Worm (Caenorhabditis elegans) whole organism, L1 larva: Measurements from ENCODE around the gene twk-43.
A peak's percentile ranks its signal among the peaks of the same experiment; 100 is the strongest.

Experiments used
- C34B4.2 ChIP-seq: sonication (generic microtip); optimal IDR thresholded peaks from 2 replicates; lab custom pipeline; 2017; ENCODE audit warnings: mild to moderate bottlenecking, missing genetic modification characterization, missing compliant biosample characterization
- aly-2 ChIP-seq: fragments of 150-350 bp; optimal IDR thresholded peaks from 2 replicates; lab custom pipeline; 2014; ENCODE audit warnings: missing biosample characterization, missing genetic modification characterization
- ama-1 ChIP-seq: fragments of 150-350 bp; optimal IDR thresholded peaks from 2 replicates; lab custom pipeline; 2014
- blmp-1 ChIP-seq: fragments of 150-350 bp; optimal IDR thresholded peaks from 2 replicates; lab custom pipeline; 2014; ENCODE audit warnings: missing biosample characterization, missing genetic modification characterization
- ceh-88 ChIP-seq: fragments of 200-800 bp; sonication (Bioruptor generic); IDR thresholded peaks from 2 replicates; pipeline ENCODE4 v1.3.6; 2022; ENCODE audit warnings: missing genetic modification characterization, missing compliant biosample characterization
- ces-1 ChIP-seq: fragments of 150-350 bp; optimal IDR thresholded peaks from 2 replicates; lab custom pipeline; 2014; ENCODE audit warnings: missing biosample characterization, missing genetic modification reagents, missing genetic modification characterization
- dpl-1 ChIP-seq, 3 experiments: fragments of 150-350 bp in 2 of 3; sonication (generic microtip) in 1 of 3; optimal IDR thresholded peaks; 2 replicates each; lab custom pipeline; 2014 to 2017; ENCODE audit warnings: missing biosample characterization in 3 of 3, missing genetic modification characterization in 3 of 3, missing genetic modification reagents in 3 of 3
- efl-1 ChIP-seq, 4 experiments: fragments of 150-350 bp; optimal IDR thresholded peaks in 3 of 4; peaks in 1 of 4; 1 replicate in 1 of 4; 2 replicates in 3 of 4; lab custom pipeline; 2014; ENCODE audit warnings: missing biosample characterization in 2 of 4, missing genetic modification characterization in 2 of 4, missing genetic modification reagents in 2 of 4
- efl-3 ChIP-seq: fragments of 200-800 bp; sonication (Bioruptor generic); optimal IDR thresholded peaks from 2 replicates; lab custom pipeline; 2018; ENCODE audit warnings: mild to moderate bottlenecking, missing genetic modification characterization, missing compliant biosample characterization
- egl-13 ChIP-seq: sonication (generic microtip); optimal IDR thresholded peaks from 2 replicates; lab custom pipeline; 2016; ENCODE audit warnings: missing genotype, missing genetic modification reagents, missing genetic modification characterization, missing compliant biosample characterization
- egl-27 ChIP-seq, 2 experiments: fragments of 150-350 bp in 1 of 2; sonication (generic microtip); optimal IDR thresholded peaks; 3 replicates each; lab custom pipeline; 2017 to 2018; ENCODE audit warnings: missing biosample characterization in 2 of 2, missing genetic modification characterization in 2 of 2, missing genetic modification reagents in 2 of 2
- elt-2 ChIP-seq: sonication (generic microtip); optimal IDR thresholded peaks from 2 replicates; lab custom pipeline; 2016; ENCODE audit warnings: missing genetic modification characterization, mild to moderate bottlenecking, inconsistent platforms, missing compliant biosample characterization, missing genetic modification reagents
- fkh-4 ChIP-seq: sonication (generic microtip); optimal IDR thresholded peaks from 2 replicates; lab custom pipeline; 2016; ENCODE audit warnings: missing compliant biosample characterization, missing genetic modification characterization, borderline replicate concordance
- fkh-8 ChIP-seq: sonication (generic microtip); optimal IDR thresholded peaks from 2 replicates; lab custom pipeline; 2016; ENCODE audit warnings: mild to moderate bottlenecking, missing genetic modification characterization, missing compliant biosample characterization
- lin-13 ChIP-seq: fragments of 150-350 bp; optimal IDR thresholded peaks from 2 replicates; lab custom pipeline; 2014; ENCODE audit warnings: missing biosample characterization, missing genetic modification reagents, missing genetic modification characterization
- lin-14 ChIP-seq: fragments of 200-800 bp; sonication (Bioruptor generic); optimal IDR thresholded peaks from 2 replicates; lab custom pipeline; 2018; ENCODE audit warnings: mild to moderate bottlenecking, missing genetic modification characterization, moderate library complexity, missing compliant biosample characterization
- lin-15B ChIP-seq: fragments of 150-350 bp; sonication (generic microtip); optimal IDR thresholded peaks from 3 replicates; lab custom pipeline; 2014; ENCODE audit warnings: missing biosample characterization, missing genetic modification characterization
- lin-35 ChIP-seq, 2 experiments: fragments of 150-350 bp; optimal IDR thresholded peaks; 2 replicates each; lab custom pipeline; 2014; ENCODE audit warnings: missing biosample characterization in 2 of 2, missing genetic modification characterization in 2 of 2, missing genetic modification reagents in 2 of 2
- lin-39 ChIP-seq: fragments of 150-350 bp; optimal IDR thresholded peaks from 2 replicates; lab custom pipeline; 2014; ENCODE audit warnings: missing biosample characterization, missing genetic modification reagents, missing genetic modification characterization
- lir-3 ChIP-seq: sonication (generic microtip); optimal IDR thresholded peaks from 2 replicates; lab custom pipeline; 2016; ENCODE audit warnings: mild to moderate bottlenecking, missing genetic modification characterization, moderate library complexity, missing compliant biosample characterization; ENCODE audit not compliant: poor library complexity
- mab-9 ChIP-seq: fragments of 200-800 bp; sonication (Bioruptor generic); IDR thresholded peaks from 2 replicates; pipeline ENCODE4 v1.3.6; 2022; ENCODE audit warnings: missing genetic modification reagents, missing genetic modification characterization, missing compliant biosample characterization
- mdl-1 ChIP-seq, 2 experiments: fragments of 150-350 bp; optimal IDR thresholded peaks; 2 replicates each; lab custom pipeline; 2014 to 2017; ENCODE audit warnings: missing biosample characterization in 2 of 2, missing genetic modification characterization in 2 of 2, inconsistent platforms in 1 of 2
- mef-2 ChIP-seq: fragments of 150-350 bp; optimal IDR thresholded peaks from 2 replicates; lab custom pipeline; 2014; ENCODE audit warnings: missing biosample characterization, missing genetic modification characterization
- mep-1 ChIP-seq: fragments of 150-350 bp; optimal IDR thresholded peaks from 2 replicates; lab custom pipeline; 2014; ENCODE audit warnings: missing biosample characterization, missing genetic modification characterization
- nhr-11 ChIP-seq: fragments of 150-350 bp; optimal IDR thresholded peaks from 2 replicates; lab custom pipeline; 2014; ENCODE audit warnings: missing biosample characterization, missing genetic modification characterization
- nhr-20 ChIP-seq: sonication (generic microtip); optimal IDR thresholded peaks from 2 replicates; lab custom pipeline; 2016; ENCODE audit warnings: mild to moderate bottlenecking, missing genetic modification characterization, missing compliant biosample characterization
- nhr-47 ChIP-seq: sonication (generic microtip); optimal IDR thresholded peaks from 2 replicates; lab custom pipeline; 2016; ENCODE audit warnings: mild to moderate bottlenecking, missing genetic modification characterization, moderate library complexity, missing compliant biosample characterization
- nhr-71 ChIP-seq: sonication (generic microtip); optimal IDR thresholded peaks from 2 replicates; lab custom pipeline; 2016; ENCODE audit warnings: mild to moderate bottlenecking, missing genetic modification characterization, moderate library complexity, missing compliant biosample characterization
- nhr-85 ChIP-seq: sonication (generic microtip); peaks from one replicate; lab custom pipeline; 2016; ENCODE audit warnings: missing genetic modification characterization, inconsistent platforms, missing compliant biosample characterization
- pax-3 ChIP-seq: fragments of 200-800 bp; sonication (Bioruptor generic); optimal IDR thresholded peaks from 2 replicates; lab custom pipeline; 2018; ENCODE audit warnings: mild to moderate bottlenecking, missing genetic modification characterization, moderate library complexity, missing compliant biosample characterization
- pqm-1 ChIP-seq: sonication (generic microtip); optimal IDR thresholded peaks from 3 replicates; lab custom pipeline; 2017; ENCODE audit warnings: missing biosample characterization, missing genetic modification characterization
- rnt-1 ChIP-seq: sonication (generic microtip); optimal IDR thresholded peaks from 2 replicates; lab custom pipeline; 2016; ENCODE audit warnings: mild to moderate bottlenecking, missing genetic modification characterization, moderate library complexity, missing compliant biosample characterization
- skn-1 ChIP-seq: fragments of 150-350 bp; optimal IDR thresholded peaks from 2 replicates; lab custom pipeline; 2014; ENCODE audit warnings: missing biosample characterization, missing genetic modification characterization
- snu-23 ChIP-seq: sonication (generic microtip); optimal IDR thresholded peaks from 2 replicates; lab custom pipeline; 2016; ENCODE audit warnings: missing genetic modification characterization, missing compliant biosample characterization
- unc-130 ChIP-seq: fragments of 150-350 bp; optimal IDR thresholded peaks from 2 replicates; lab custom pipeline; 2017; ENCODE audit warnings: missing biosample characterization, missing genetic modification characterization, inconsistent platforms
- unc-62 ChIP-seq: fragments of 150-350 bp; optimal IDR thresholded peaks from 2 replicates; lab custom pipeline; 2014; ENCODE audit warnings: missing biosample characterization, missing genetic modification reagents, missing genetic modification characterization
- unc-98 ChIP-seq: fragments of 200-800 bp; sonication (Bioruptor generic); IDR thresholded peaks from 2 replicates; pipeline ENCODE4 v1.3.6; 2022; ENCODE audit warnings: missing genetic modification characterization, missing compliant biosample characterization
- vab-15 ChIP-seq: sonication (generic microtip); optimal IDR thresholded peaks from 2 replicates; lab custom pipeline; 2017; ENCODE audit warnings: missing genotype, mild to moderate bottlenecking, missing genetic modification characterization, missing compliant biosample characterization
- xbp-1 ChIP-seq: sonication (generic microtip); optimal IDR thresholded peaks from 2 replicates; lab custom pipeline; 2016; ENCODE audit warnings: missing genetic modification characterization, missing compliant biosample characterization

Gene twk-43

ce11 chrV:13333386-13334180 is 12.5 kb upstream of the twk-43 start, which contains the start of gene nhr-168 (continued):
- TF ChIP-seq lin-13 (GFP tag; lab: Kevin White, UChicago) (no peak), lir-3 (tag; lab: Kevin White, UChicago) (no peak), pax-3 (tag; lab: Kevin White, UChicago) (peak; percentile 39), unc-98 (no peak), nhr-47 (tag; lab: Kevin White, UChicago) (no peak), efl-3 (no peak)

- TF ChIP-seq nhr-11 (tag; lab: Kevin White, UChicago) (no peak), mep-1 (tag; lab: Kevin White, UChicago) (no peak), lin-35 (GFP tag; optimal IDR thresholded peaks at IDR 0.05; lab: Kevin White, UChicago) (peak in 1 of 2 experiments; percentile 4), mab-9 (GFP tag; lab: Robert Waterston, UW) (no peak), lir-3 (tag; lab: Kevin White, UChicago) (no peak), skn-1 (no peak), nhr-85 (tag; lab: Kevin White, UChicago) (peak; percentile 18), unc-98 (no peak), efl-1 (optimal IDR thresholded peaks at IDR 0.05; lab: Kevin White, UChicago) (no peak), efl-1 (GFP tag; optimal IDR thresholded peaks at IDR 0.05 in 1 of 2; lab: Kevin White, UChicago) (no peak), xbp-1 (tag; lab: Kevin White, UChicago) (no peak), mef-2 (no peak), vab-15 (no peak), C34B4.2 (tag; lab: Kevin White, UChicago) (no peak), aly-2 (no peak), nhr-20 (tag; lab: Kevin White, UChicago) (peak; percentile 11), unc-62 (GFP tag; lab: Kevin White, UChicago) (no peak), snu-23 (GFP tag; lab: Kevin White, UChicago) (no peak), ama-1 (lab: Kevin White, UChicago) (no peak), lin-15B (tag; lab: Kevin White, UChicago) (no peak), unc-130 (tag; lab: Kevin White, UChicago) (no peak), mdl-1 (tag; optimal IDR thresholded peaks at IDR 0.05; lab: Kevin White, UChicago) (peak in 1 of 2 experiments; percentile 11), fkh-8 (tag; lab: Kevin White, UChicago) (peak; percentile 27), lin-39 (tag; lab: Kevin White, UChicago) (no peak), elt-2 (no peak), dpl-1 (GFP tag; optimal IDR thresholded peaks at IDR 0.05; lab: Kevin White, UChicago) (no peak), ceh-88 (GFP tag; lab: Robert Waterston, UW) (no peak), egl-13 (tag; lab: Kevin White, UChicago) (no peak), egl-27 (tag; optimal IDR thresholded peaks at IDR 0.05; lab: Kevin White, UChicago) (no peak), pqm-1 (no peak), rnt-1 (tag; lab: Kevin White, UChicago) (peak; percentile 7), ces-1 (GFP tag; lab: Kevin White, UChicago) (no peak), nhr-71 (tag; lab: Kevin White, UChicago) (peak; percentile 19), lin-14 (GFP tag; lab: Kevin White, UChicago) (peak; percentile 3)
These were observed 11.6 kb upstream of the twk-43 start for ce11 chrV:13334447-13334846.

ce11 chrV:13335883-13336419 is 10.1 kb upstream of the twk-43 start, which contains the start of gene C50B6.9:
Gene C50B6.9 (plus strand): TSS chrV:13336369.
- peak; percentile 26 for TF ChIP-seq mep-1 (tag; lab: Kevin White, UChicago)
- peak; percentile 21 for TF ChIP-seq blmp-1 (tag; lab: Kevin White, UChicago)
- TF ChIP-seq fkh-4: no peak
- TF ChIP-seq, all 84 proteins: peak for 2
